Fruit fly (Drosophila melanogaster) whole organism, wandering third instar larva: ENCODE measurements around the gene CG14017.

ENCODE experiments used
- CG32264 ChIP-seq: fragments of 200-800 bp; sonication (Bioruptor generic); optimal IDR thresholded peaks from 2 replicates; lab custom pipeline; 2016; ENCODE audit warnings: missing biosample characterization, missing genetic modification characterization
- CG9705 ChIP-seq: fragments of 200-800 bp; sonication (Bioruptor generic); optimal IDR thresholded peaks from 2 replicates; lab custom pipeline; 2018; ENCODE audit warnings: missing biosample characterization, mild to moderate bottlenecking, missing genetic modification characterization
- Dif ChIP-seq: fragments of 200-275, 200-300 bp; sonication (Bioruptor generic); optimal IDR thresholded peaks from 2 replicates; lab custom pipeline; 2018; ENCODE audit warnings: missing biosample characterization, missing genetic modification characterization; ENCODE audit not compliant: partially characterized antibody
- GATAd ChIP-seq: sonication (Bioruptor generic); optimal IDR thresholded peaks from 2 replicates; lab custom pipeline; 2016; ENCODE audit warnings: missing biosample characterization, missing genetic modification characterization
- HLH106 ChIP-seq: fragments of 200-800 bp; optimal IDR thresholded peaks from 3 replicates; lab custom pipeline; 2019; ENCODE audit warnings: missing biosample characterization, mild to moderate bottlenecking, missing genetic modification characterization, moderate library complexity
- Hnf4 ChIP-seq: fragments of 200-800 bp; sonication (Bioruptor generic); optimal IDR thresholded peaks from 2 replicates; lab custom pipeline; 2016; ENCODE audit warnings: missing biosample characterization, mild to moderate bottlenecking, missing genetic modification characterization
- Hr78 ChIP-seq: fragments of >200 bp; optimal IDR thresholded peaks from 2 replicates; lab custom pipeline; 2017; ENCODE audit warnings: missing biosample characterization, missing genetic modification characterization
- Jra ChIP-seq: sonication (Bioruptor generic); optimal IDR thresholded peaks from 2 replicates; lab custom pipeline; 2016; ENCODE audit warnings: missing biosample characterization, missing genetic modification characterization
- N ChIP-seq: fragments of >200 bp; optimal IDR thresholded peaks from 2 replicates; lab custom pipeline; 2018; ENCODE audit warnings: missing biosample characterization, missing external identifiers, missing genetic modification characterization
- OdsH ChIP-seq: fragments of 200-800 bp; sonication (Bioruptor generic); optimal IDR thresholded peaks from 2 replicates; lab custom pipeline; 2016; ENCODE audit warnings: missing biosample characterization, mild to moderate bottlenecking, missing genetic modification characterization
- Rel ChIP-seq, 2 experiments: fragments of 200-800 bp; sonication (Bioruptor generic) in 1 of 2; optimal IDR thresholded peaks; 2 replicates in 1 of 2; 3 replicates in 1 of 2; lab custom pipeline; 2016 to 2019; ENCODE audit warnings: mild to moderate bottlenecking in 2 of 2, missing biosample characterization in 2 of 2, missing genetic modification characterization in 2 of 2, moderate library complexity in 1 of 2
- Sp1 ChIP-seq: fragments of 200-800 bp; sonication (Bioruptor generic); optimal IDR thresholded peaks from 3 replicates; lab custom pipeline; 2019; ENCODE audit warnings: missing biosample characterization, mild to moderate bottlenecking, missing genetic modification characterization, moderate library complexity
- Vsx2 ChIP-seq: fragments of 200-300, 225-300 bp; sonication (Bioruptor generic); optimal IDR thresholded peaks from 2 replicates; lab custom pipeline; 2018; ENCODE audit warnings: missing biosample characterization, missing genetic modification characterization; ENCODE audit not compliant: partially characterized antibody
- br ChIP-seq: fragments of 200-800 bp; sonication (Bioruptor generic); optimal IDR thresholded peaks from 2 replicates; lab custom pipeline; 2016; ENCODE audit warnings: missing biosample characterization, missing genetic modification characterization
- brk ChIP-seq: fragments of 200-800 bp; sonication (Bioruptor generic); optimal IDR thresholded peaks from 2 replicates; lab custom pipeline; 2016; ENCODE audit warnings: missing biosample characterization, mild to moderate bottlenecking, missing genetic modification characterization
- dl ChIP-seq, 2 experiments: fragments of 175-275, 200-275 bp in 1 of 2; fragments of 200-275 bp in 1 of 2; sonication (Bioruptor generic); optimal IDR thresholded peaks; lab custom pipeline; 2018; ENCODE audit warnings: mild to moderate bottlenecking in 2 of 2, missing biosample characterization in 2 of 2, missing genetic modification characterization in 2 of 2, moderate library complexity in 2 of 2; ENCODE audit not compliant: partially characterized antibody in 2 of 2, insufficient read depth in 1 of 2
- dmrt93B ChIP-seq: fragments of 200-800 bp; sonication (Bioruptor generic); optimal IDR thresholded peaks from 2 replicates; lab custom pipeline; 2018; ENCODE audit warnings: missing biosample characterization, mild to moderate bottlenecking, missing genetic modification characterization
- dsf ChIP-seq: sonication (Bioruptor generic); optimal IDR thresholded peaks from 2 replicates; lab custom pipeline; 2016; ENCODE audit warnings: missing biosample characterization, missing genetic modification characterization, borderline replicate concordance
- ey ChIP-seq: fragments of 200-800 bp; sonication (Bioruptor generic); optimal IDR thresholded peaks from 2 replicates; lab custom pipeline; 2016; ENCODE audit warnings: missing biosample characterization, missing genetic modification characterization
- foxo ChIP-seq, 2 experiments: fragments of 200-800 bp; sonication (Bioruptor generic); optimal IDR thresholded peaks; 2 replicates in 1 of 2; 3 replicates in 1 of 2; lab custom pipeline; 2016 to 2017; ENCODE audit warnings: missing biosample characterization in 2 of 2, missing genetic modification characterization in 2 of 2
- fru ChIP-seq: fragments of 200-800 bp; sonication (Bioruptor generic); optimal IDR thresholded peaks from 3 replicates; lab custom pipeline; 2016; ENCODE audit warnings: missing biosample characterization, mild to moderate bottlenecking, missing genetic modification characterization
- h ChIP-seq: fragments of 200-800 bp; sonication (Bioruptor generic); optimal IDR thresholded peaks from 3 replicates; lab custom pipeline; 2016; ENCODE audit warnings: missing biosample characterization, mild to moderate bottlenecking, missing genetic modification characterization
- jim ChIP-seq: fragments of 175-275, 200-325 bp; sonication (Bioruptor generic); optimal IDR thresholded peaks from 2 replicates; lab custom pipeline; 2016; ENCODE audit warnings: missing biosample characterization, mild to moderate bottlenecking, missing genetic modification characterization
- lola ChIP-seq: fragments of >200 bp; optimal IDR thresholded peaks from 2 replicates; lab custom pipeline; 2017; ENCODE audit warnings: missing biosample characterization, missing genetic modification characterization
- pan ChIP-seq: fragments of >200 bp; optimal IDR thresholded peaks from 2 replicates; lab custom pipeline; 2017
- psq ChIP-seq: fragments of 200-800 bp; sonication (Bioruptor generic); optimal IDR thresholded peaks from 3 replicates; lab custom pipeline; 2017; ENCODE audit warnings: missing biosample characterization, mild to moderate bottlenecking, missing genetic modification characterization, moderate library complexity
- rgr ChIP-seq: fragments of 200-800 bp; sonication (Bioruptor generic); optimal IDR thresholded peaks from 3 replicates; lab custom pipeline; 2016; ENCODE audit warnings: missing biosample characterization, mild to moderate bottlenecking, missing genetic modification characterization
- sage ChIP-seq: fragments of 200-800 bp; sonication (Bioruptor generic); optimal IDR thresholded peaks from 2 replicates; lab custom pipeline; 2016; ENCODE audit warnings: missing biosample characterization, mild to moderate bottlenecking, missing genetic modification characterization
- sv ChIP-seq: fragments of 200-800 bp; sonication (Bioruptor generic); optimal IDR thresholded peaks from 3 replicates; lab custom pipeline; 2016; ENCODE audit warnings: missing biosample characterization, missing genetic modification characterization
- tai ChIP-seq: sonication (Bioruptor generic); optimal IDR thresholded peaks from 2 replicates; lab custom pipeline; 2016; ENCODE audit warnings: missing biosample characterization, missing genetic modification characterization
- woc ChIP-seq: sonication (Bioruptor generic); optimal IDR thresholded peaks from 2 replicates; lab custom pipeline; 2016; ENCODE audit warnings: missing biosample characterization, mild to moderate bottlenecking, missing genetic modification characterization

Gene CG14017

dm6 chr2L:5546207-5546517 lies 7.5 kb upstream of the CG14017 start:
- TF ChIP-seq Hr78 (no peak), Rel (GFP tag; optimal IDR thresholded peaks at IDR 0.05; lab: Kevin White, UChicago) (no peak), Rel (tag; optimal IDR thresholded peaks at IDR 0.05; lab: Kevin White, UChicago) (peak; percentile 41), br (no peak), HLH106 (tag; lab: Kevin White, UChicago) (no peak), pan (no peak), GATAd (GFP tag; lab: Kevin White, UChicago) (no peak), jim (GFP tag; lab: Kevin White, UChicago) (no peak)

DNA sequence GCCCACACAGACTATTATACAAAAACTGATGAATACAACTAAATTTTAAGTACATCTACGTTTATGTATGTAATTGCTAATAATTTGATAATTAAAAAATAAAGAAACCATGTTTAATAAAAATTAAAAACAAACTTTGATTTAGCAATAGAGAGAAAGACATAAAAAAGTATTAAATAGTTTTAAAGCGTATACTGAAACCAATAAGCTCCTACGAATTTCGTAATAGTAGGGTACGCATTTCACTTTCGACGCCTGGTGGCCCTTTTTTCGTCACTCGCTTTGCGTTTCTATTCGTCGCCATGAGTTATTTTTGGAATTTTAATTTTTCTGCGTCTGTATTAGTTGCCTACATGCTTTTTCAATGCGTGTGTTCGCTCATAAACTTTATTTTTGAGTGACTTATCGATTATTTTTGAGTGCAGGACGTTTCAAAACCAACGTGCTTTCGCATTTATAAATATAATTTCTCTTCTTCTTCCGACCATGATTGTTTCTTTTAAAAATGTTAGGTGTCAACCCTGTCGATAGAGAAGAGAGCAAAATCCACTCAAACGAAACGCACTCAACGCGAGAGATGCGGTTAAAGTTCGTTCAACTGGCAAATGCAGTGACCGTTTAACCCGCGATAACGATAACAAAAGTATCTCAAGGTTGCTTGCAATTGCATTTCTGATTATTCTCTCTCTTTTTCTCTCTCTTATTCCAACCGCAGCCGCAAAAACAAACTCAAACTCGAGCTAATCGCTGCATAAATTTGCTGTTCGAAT lies 7.0 kb upstream of the CG14017 start, which contains the start of gene Oscillin:
Gene Oscillin (plus strand): TSS at position 569 of the 770 bp plus-strand sequence.
- TF ChIP-seq foxo (GFP tag; optimal IDR thresholded peaks at IDR 0.05; lab: Kevin White, UChicago) (peak in 1 of 2 experiments; percentile 70), dl (GFP tag; optimal IDR thresholded peaks at IDR 0.05; lab: Kevin White, UChicago; ENCODE audit: insufficient read depth in 1 of 2, partially characterized antibody in 2 of 2) (peak in 1 of 2 experiments; percentile 18), lola (GFP tag; lab: Kevin White, UChicago) (no peak), jim (GFP tag; lab: Kevin White, UChicago) (no peak), h (GFP tag; lab: Kevin White, UChicago) (peak; percentile 72), Hnf4 (peak; percentile 14), Sp1 (GFP tag; lab: Kevin White, UChicago) (no peak), fru (GFP tag; lab: Kevin White, UChicago) (peak; percentile 48), dmrt93B (peak; percentile 61), rgr (GFP tag; lab: Kevin White, UChicago) (peak; percentile 31), sage (GFP tag; lab: Kevin White, UChicago) (peak; percentile 12), OdsH (GFP tag; lab: Kevin White, UChicago) (peak; percentile 20), HLH106 (tag; lab: Kevin White, UChicago) (peak; percentile 76), sv (GFP tag; lab: Kevin White, UChicago) (peak; percentile 78), brk (GFP tag; lab: Kevin White, UChicago) (peak; percentile 61), psq (peak; percentile 90), ey (GFP tag; lab: Kevin White, UChicago) (peak; percentile 28), CG9705 (GFP tag; lab: Kevin White, UChicago) (peak; percentile 3), Vsx2 (peak; percentile 56), br (peak; percentile 26), woc (GFP tag; lab: Kevin White, UChicago) (peak; percentile 71), dsf (GFP tag; lab: Kevin White, UChicago) (no peak), Jra (GFP tag; lab: Kevin White, UChicago) (no peak), CG32264 (GFP tag; lab: Kevin White, UChicago) (no peak)

DNA sequence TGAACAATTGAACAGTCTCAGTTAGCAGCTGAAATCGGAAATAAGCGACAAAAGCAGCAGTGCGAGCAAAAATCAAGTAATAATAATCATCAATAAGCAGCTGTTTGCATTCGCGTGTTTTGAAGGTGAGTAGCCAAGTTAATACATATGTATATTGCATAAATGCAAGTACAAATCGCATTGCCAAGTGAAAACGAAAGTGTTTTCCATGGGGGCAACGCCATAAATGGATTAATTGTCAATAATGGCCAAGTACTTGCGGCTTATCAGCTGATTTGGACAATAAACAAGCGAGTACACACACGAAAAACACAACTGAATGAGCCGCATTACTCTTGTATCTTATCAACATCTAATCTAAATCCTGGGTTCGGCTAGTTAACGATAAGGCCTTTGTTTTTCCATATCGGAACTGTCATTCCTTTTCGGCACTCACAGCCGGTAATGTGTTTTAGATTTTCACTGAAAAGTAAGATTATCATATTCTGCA lies 6.4 kb upstream of the CG14017 start:
- TF ChIP-seq Dif (peak; percentile 13), Hr78 (no peak), rgr (GFP tag; lab: Kevin White, UChicago) (peak; percentile 67)

DNA sequence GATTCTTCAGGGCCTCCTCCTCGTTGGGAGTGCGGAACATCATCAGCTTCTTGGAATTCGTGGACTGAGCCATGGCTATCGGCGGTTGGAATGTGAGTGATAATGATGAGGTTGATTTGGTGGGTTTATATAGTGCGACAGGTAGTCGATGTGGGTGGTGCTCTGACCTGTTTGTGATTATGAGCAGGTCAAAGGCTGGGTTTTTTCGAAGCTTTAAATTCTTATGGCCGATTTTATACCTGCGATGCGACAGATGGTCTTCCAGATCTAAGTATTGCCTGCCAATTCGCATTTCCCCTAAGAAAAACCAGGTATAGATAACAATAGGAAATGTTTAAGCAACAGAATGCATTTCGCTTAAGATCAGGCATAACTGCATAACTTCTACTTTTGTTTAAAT lies 3.0 kb upstream of the CG14017 start, which contains the start of gene CG14014:
Gene CG14014 (minus strand): TSS at position 101 of the 400 bp plus-strand sequence.
- TF ChIP-seq HLH106 (tag; lab: Kevin White, UChicago) = no peak
- no peak for TF ChIP-seq dmrt93B
- no peak for TF ChIP-seq Hr78
- no peak for TF ChIP-seq sv (GFP tag; lab: Kevin White, UChicago)
- TF ChIP-seq Hnf4 = no peak
- no peak for TF ChIP-seq GATAd (GFP tag; lab: Kevin White, UChicago)
- TF ChIP-seq tai (GFP tag; lab: Kevin White, UChicago) = no peak
- no peak for TF ChIP-seq N (GFP tag; lab: Kevin White, UChicago)
- no peak for TF ChIP-seq Sp1 (GFP tag; lab: Kevin White, UChicago)
- no peak for TF ChIP-seq dl (GFP tag; optimal IDR thresholded peaks at IDR 0.05; lab: Kevin White, UChicago; ENCODE audit: insufficient read depth in 1 of 2, partially characterized antibody in 2 of 2)
- no peak for TF ChIP-seq fru (GFP tag; lab: Kevin White, UChicago)
